Fruit fly (Drosophila melanogaster) whole organism, embryonic: ENCODE measurements around the gene Nt5b.

Experiments
- BEAF-32 ChIP-seq: fragments of 200-800 bp; sonication (Bioruptor generic); optimal IDR thresholded peaks from 3 replicates; lab custom pipeline; 2017; ENCODE audit warnings: missing biosample characterization, missing genetic modification characterization, mild to moderate bottlenecking, moderate library complexity, missing genetic modification reagents
- Bteb2 ChIP-seq: fragments of 200-800 bp; sonication (Bioruptor generic); optimal IDR thresholded peaks from 2 replicates; lab custom pipeline; 2016; ENCODE audit warnings: missing biosample characterization, missing genetic modification characterization
- CG11456 ChIP-seq: fragments of 200-800 bp; sonication (Bioruptor generic); IDR thresholded peaks from 3 replicates; pipeline ENCODE4 v1.3.6; 2022; ENCODE audit warnings: missing biosample characterization, missing genetic modification characterization
- CG11696 ChIP-seq: fragments of 200-800 bp; sonication (Bioruptor generic); IDR thresholded peaks from 2 replicates; pipeline ENCODE4 v1.3.6; 2022; ENCODE audit warnings: missing biosample characterization, missing genetic modification characterization
- CG13775 ChIP-seq: fragments of 200-800 bp; sonication (Bioruptor generic); optimal IDR thresholded peaks from 3 replicates; lab custom pipeline; 2017; ENCODE audit warnings: missing biosample characterization, mild to moderate bottlenecking, missing genetic modification characterization
- CG15073 ChIP-seq: fragments of 200-800 bp; sonication (Bioruptor generic); optimal IDR thresholded peaks from 2 replicates; lab custom pipeline; 2016; ENCODE audit warnings: missing biosample characterization, missing genetic modification characterization
- CG16779 ChIP-seq: fragments of 200-800 bp; sonication (Bioruptor generic); IDR thresholded peaks from 2 replicates; pipeline ENCODE4 v1.3.6; 2022; ENCODE audit warnings: missing biosample characterization, missing genetic modification characterization
- CG17385 ChIP-seq: fragments of 200-800 bp; sonication (Bioruptor generic); optimal IDR thresholded peaks from 3 replicates; lab custom pipeline; 2018; ENCODE audit warnings: missing biosample characterization, mild to moderate bottlenecking, missing genetic modification characterization
- CG2129 ChIP-seq: fragments of 200-800 bp; sonication (Bioruptor generic); IDR thresholded peaks from 2 replicates; pipeline ENCODE4 v1.3.6; 2022; ENCODE audit warnings: missing biosample characterization, missing genetic modification characterization; ENCODE audit not compliant: partially characterized antibody
- CG2202 ChIP-seq: fragments of 200-800 bp; sonication (Bioruptor generic); optimal IDR thresholded peaks from 2 replicates; lab custom pipeline; 2018; ENCODE audit warnings: missing biosample characterization, mild to moderate bottlenecking, missing genetic modification characterization
- CG30431 ChIP-seq: fragments of 200-800 bp; sonication (Bioruptor generic); optimal IDR thresholded peaks from 2 replicates; lab custom pipeline; 2017; ENCODE audit warnings: missing biosample characterization, missing genetic modification characterization
- CG31388 ChIP-seq: fragments of 200-800 bp; sonication (Bioruptor generic); optimal IDR thresholded peaks from 2 replicates; lab custom pipeline; 2016; ENCODE audit warnings: missing biosample characterization, missing genetic modification characterization
- CG3281 ChIP-seq: fragments of 200-800 bp; sonication (Bioruptor generic); optimal IDR thresholded peaks from 3 replicates; lab custom pipeline; 2017; ENCODE audit warnings: missing biosample characterization, mild to moderate bottlenecking, missing genetic modification characterization
- CG4854 ChIP-seq: fragments of 200-800 bp; sonication (Bioruptor generic); optimal IDR thresholded peaks from 2 replicates; lab custom pipeline; 2016; ENCODE audit warnings: missing biosample characterization, missing genetic modification characterization, inconsistent platforms
- CG6654 ChIP-seq: fragments of 200-800 bp; sonication (Bioruptor generic); optimal IDR thresholded peaks from 2 replicates; lab custom pipeline; 2017; ENCODE audit warnings: missing biosample characterization, mild to moderate bottlenecking, missing genetic modification characterization
- CG8359 ChIP-seq: fragments of 200-800 bp; sonication (Bioruptor generic); optimal IDR thresholded peaks from 2 replicates; lab custom pipeline; 2017; ENCODE audit warnings: missing biosample characterization, mild to moderate bottlenecking, missing genetic modification characterization, borderline replicate concordance
- CG9797 ChIP-seq: fragments of 200-800 bp; sonication (Bioruptor generic); optimal IDR thresholded peaks from 3 replicates; lab custom pipeline; 2018; ENCODE audit warnings: missing biosample characterization, mild to moderate bottlenecking, missing genetic modification characterization
- CG9932 ChIP-seq: fragments of 200-800 bp; sonication (Bioruptor generic); IDR thresholded peaks from 2 replicates; pipeline ENCODE4 v1.3.6; 2022; ENCODE audit warnings: missing biosample characterization, missing genetic modification characterization
- CkIIα-i1 ChIP-seq: fragments of 200-800 bp; sonication (Bioruptor generic); IDR thresholded peaks from 2 replicates; pipeline ENCODE4 v1.3.6; 2022; ENCODE audit warnings: missing biosample characterization, missing genetic modification characterization
- Dll ChIP-seq: fragments of 200-800 bp; sonication (Bioruptor generic); IDR thresholded peaks from 4 replicates; pipeline ENCODE4 v1.3.6; 2022; ENCODE audit warnings: missing biosample characterization, missing genetic modification characterization; ENCODE audit not compliant: partially characterized antibody
- Ets97D ChIP-seq: fragments of 200-800 bp; sonication (Bioruptor generic); optimal IDR thresholded peaks from 3 replicates; lab custom pipeline; 2016; ENCODE audit warnings: missing biosample characterization, missing genetic modification characterization
- HLH4C ChIP-seq: fragments of 200-800 bp; sonication (Bioruptor generic); IDR thresholded peaks from 3 replicates; pipeline ENCODE4 v1.3.6; 2022; ENCODE audit warnings: missing biosample characterization, missing genetic modification characterization; ENCODE audit not compliant: partially characterized antibody
- Hand ChIP-seq: fragments of 200-800 bp; sonication (Bioruptor generic); optimal IDR thresholded peaks from 2 replicates; lab custom pipeline; 2017; ENCODE audit warnings: mild to moderate bottlenecking, missing biosample characterization, missing genetic modification reagents, missing genetic modification characterization
- Hey ChIP-seq: fragments of 200-800 bp; sonication (Bioruptor generic); optimal IDR thresholded peaks from 3 replicates; lab custom pipeline; 2018; ENCODE audit warnings: missing biosample characterization, mild to moderate bottlenecking, missing genetic modification characterization
- Kr ChIP-seq: fragments of 200-800 bp; sonication (Bioruptor generic); optimal IDR thresholded peaks from 2 replicates; lab custom pipeline; 2017; ENCODE audit warnings: missing biosample characterization, mild to moderate bottlenecking, missing genetic modification characterization
- Ravus ChIP-seq: fragments of 200-800 bp; sonication (Bioruptor generic); IDR thresholded peaks from 2 replicates; pipeline ENCODE4 v1.3.6; 2022; ENCODE audit warnings: missing biosample characterization, missing genetic modification characterization
- Sry-β ChIP-seq: fragments of 200-800 bp; sonication (Bioruptor generic); optimal IDR thresholded peaks from 2 replicates; lab custom pipeline; 2018; ENCODE audit warnings: missing biosample characterization, mild to moderate bottlenecking, missing genetic modification characterization, moderate library complexity
- Stat92E ChIP-seq, 3 experiments: fragments of >200 bp in 2 of 3; fragments of 200-800 bp in 1 of 3; sonication (Bioruptor generic) in 1 of 3; optimal IDR thresholded peaks; 2 replicates each; lab custom pipeline; 2017 to 2019; ENCODE audit warnings: missing biosample characterization in 3 of 3, missing genetic modification characterization in 3 of 3, mild to moderate bottlenecking in 1 of 3, moderate library complexity in 1 of 3
- ash1 ChIP-seq: fragments of 200-800 bp; sonication (Bioruptor generic); optimal IDR thresholded peaks from 2 replicates; lab custom pipeline; 2018; ENCODE audit warnings: missing biosample characterization, mild to moderate bottlenecking, missing genetic modification characterization
- bbx ChIP-seq: fragments of 200-800 bp; sonication (Bioruptor generic); IDR thresholded peaks from 2 replicates; pipeline ENCODE4 v1.3.6; 2022; ENCODE audit warnings: missing biosample characterization, missing genetic modification characterization; ENCODE audit not compliant: partially characterized antibody
- chinmo ChIP-seq: fragments of 200-800 bp; sonication (Bioruptor generic); IDR thresholded peaks from 4 replicates; pipeline ENCODE4 v1.3.6; 2022; ENCODE audit warnings: missing biosample characterization, missing genetic modification characterization; ENCODE audit not compliant: partially characterized antibody
- chn ChIP-seq: fragments of 200-800 bp; sonication (Bioruptor generic); optimal IDR thresholded peaks from 2 replicates; lab custom pipeline; 2016; ENCODE audit warnings: missing biosample characterization, missing genetic modification characterization
- dimm ChIP-seq: fragments of 200-800 bp; sonication (Bioruptor generic); IDR thresholded peaks from 2 replicates; pipeline ENCODE4 v1.3.6; 2022; ENCODE audit warnings: missing biosample characterization, missing genetic modification characterization
- en ChIP-seq: fragments of 200-800 bp; sonication (Bioruptor generic); optimal IDR thresholded peaks from 2 replicates; lab custom pipeline; 2016; ENCODE audit warnings: missing biosample characterization, missing genetic modification characterization
- esg ChIP-seq: fragments of 200-800 bp; sonication (Bioruptor generic); conservative IDR thresholded peaks from 2 replicates; pipeline ENCODE4 v1.3.6; 2022; ENCODE audit warnings: missing biosample characterization, missing genetic modification characterization
- ewg ChIP-seq: fragments of 200-800 bp; sonication (Bioruptor generic); optimal IDR thresholded peaks from 3 replicates; lab custom pipeline; 2017; ENCODE audit warnings: mild to moderate bottlenecking, missing biosample characterization, missing genetic modification reagents, missing genetic modification characterization
- gce ChIP-seq: fragments of 200-800 bp; sonication (Bioruptor generic); IDR thresholded peaks from 3 replicates; pipeline ENCODE4 v1.3.6; 2022; ENCODE audit warnings: missing biosample characterization, missing genetic modification characterization
- gem ChIP-seq: fragments of 200-800 bp; sonication (Bioruptor generic); optimal IDR thresholded peaks from 2 replicates; lab custom pipeline; 2019; ENCODE audit warnings: missing biosample characterization, mild to moderate bottlenecking, missing genetic modification characterization, moderate library complexity
- nmo ChIP-seq: fragments of 200-800 bp; sonication (Bioruptor generic); optimal IDR thresholded peaks from 2 replicates; lab custom pipeline; 2018; ENCODE audit warnings: missing biosample characterization, mild to moderate bottlenecking, missing genetic modification characterization, moderate library complexity
- nom ChIP-seq: fragments of 200-800 bp; sonication (Bioruptor generic); optimal IDR thresholded peaks from 2 replicates; lab custom pipeline; 2017; ENCODE audit warnings: missing biosample characterization, missing genetic modification characterization, mild to moderate bottlenecking, moderate library complexity, missing genetic modification reagents
- peb ChIP-seq: fragments of 200-800 bp; sonication (Bioruptor generic); IDR thresholded peaks from 2 replicates; pipeline ENCODE4 v1.3.6; 2022; ENCODE audit warnings: missing biosample characterization, missing genetic modification characterization
- rib ChIP-seq: fragments of 200-800 bp; sonication (Bioruptor generic); IDR thresholded peaks from 2 replicates; pipeline ENCODE4 v1.3.6; 2022; ENCODE audit warnings: missing biosample characterization, missing genetic modification characterization
- salm ChIP-seq: fragments of 200-800 bp; sonication (Bioruptor generic); optimal IDR thresholded peaks from 2 replicates; lab custom pipeline; 2018; ENCODE audit warnings: missing biosample characterization, mild to moderate bottlenecking, missing genetic modification characterization
- schlank ChIP-seq: fragments of 200-800 bp; sonication (Bioruptor generic); optimal IDR thresholded peaks from 2 replicates; lab custom pipeline; 2018; ENCODE audit warnings: missing biosample characterization, mild to moderate bottlenecking, missing genetic modification characterization
- sima ChIP-seq: fragments of 200-800 bp; sonication (Bioruptor generic); optimal IDR thresholded peaks from 2 replicates; lab custom pipeline; 2016; ENCODE audit warnings: missing biosample characterization, missing genetic modification characterization
- toy ChIP-seq: fragments of 200-800 bp; sonication (Bioruptor generic); IDR thresholded peaks from 2 replicates; pipeline ENCODE4 v1.3.6; 2022; ENCODE audit warnings: missing biosample characterization, missing genetic modification characterization
- tup ChIP-seq: fragments of 200-800 bp; sonication (Bioruptor generic); optimal IDR thresholded peaks from 2 replicates; lab custom pipeline; 2016; ENCODE audit warnings: missing biosample characterization, mild to moderate bottlenecking, missing genetic modification characterization, moderate library complexity
- wdn ChIP-seq: fragments of 200-800 bp; sonication (Bioruptor generic); IDR thresholded peaks from 2 replicates; pipeline ENCODE4 v1.3.6; 2022; ENCODE audit warnings: missing biosample characterization, missing genetic modification characterization

The Nt5b gene

DNA sequence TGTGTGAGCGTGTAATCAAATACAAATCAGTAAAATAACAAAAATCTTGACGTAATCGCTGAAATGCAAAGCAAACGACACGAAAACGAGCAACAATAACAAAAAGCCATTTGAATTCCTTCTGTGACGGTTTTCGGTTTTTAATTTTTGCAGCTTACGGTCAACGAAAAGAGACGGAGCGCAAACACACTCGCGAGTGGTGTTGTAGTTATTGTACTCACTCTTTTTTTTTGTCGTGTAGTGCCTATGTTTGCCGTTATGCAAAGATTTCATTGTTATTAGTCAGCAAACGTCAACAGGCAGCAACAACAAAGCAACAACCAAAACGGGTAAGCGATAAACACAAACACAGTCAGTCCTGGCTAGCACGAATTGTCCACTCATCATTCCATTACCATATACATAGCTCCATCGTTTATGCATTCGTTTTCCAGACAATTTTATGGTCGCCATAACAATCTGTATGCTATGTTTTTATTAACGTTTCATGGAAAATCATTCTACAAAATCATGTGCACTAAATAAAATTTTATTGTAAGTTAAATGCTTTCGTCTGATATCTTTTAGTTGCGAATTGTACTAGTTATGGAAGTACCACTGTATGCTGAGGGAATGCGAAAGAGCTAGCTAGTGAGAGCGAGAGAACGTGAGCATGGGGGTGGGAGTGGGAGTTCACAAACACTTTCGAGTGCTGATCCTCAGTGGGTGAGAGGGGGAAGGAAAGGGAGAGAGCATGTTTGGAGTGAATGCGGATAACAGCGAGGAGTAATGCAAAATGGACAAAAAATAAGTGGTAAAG lies 42.9 kb downstream of the Nt5b start (continued):
- no peak for TF ChIP-seq Dll (GFP tag; lab: Robert Waterston, UW)
- no peak for TF ChIP-seq CG11696 (GFP tag; lab: Robert Waterston, UW)
- TF ChIP-seq CG6654, result peak; percentile 40
- TF ChIP-seq Stat92E (GFP tag; optimal IDR thresholded peaks at IDR 0.05; lab: Kevin White, UChicago), result no peak
- TF ChIP-seq BEAF-32 (GFP tag; lab: Kevin White, UChicago), result no peak
- peak; percentile 49 for TF ChIP-seq CG8359
- no peak for TF ChIP-seq Sry-β (GFP tag; lab: Kevin White, UChicago)
- no peak for TF ChIP-seq CG9797
- TF ChIP-seq CG2129 (GFP tag; lab: Robert Waterston, UW), result no peak
- no peak for TF ChIP-seq CG31388 (GFP tag; lab: Kevin White, UChicago)
- no peak for TF ChIP-seq tup (GFP tag; lab: Kevin White, UChicago)
- TF ChIP-seq gem (tag; lab: Kevin White, UChicago), result peak; percentile 81
- TF ChIP-seq nmo (GFP tag; lab: Kevin White, UChicago), result peak; percentile 66
- TF ChIP-seq Hand (GFP tag; lab: Kevin White, UChicago), result peak; percentile 77
- TF ChIP-seq ewg, result peak; percentile 36
- peak; percentile 37 for TF ChIP-seq ash1
- peak; percentile 76 for TF ChIP-seq schlank
- no peak for TF ChIP-seq Kr (GFP tag; lab: Kevin White, UChicago)
- peak; percentile 79 for TF ChIP-seq CG3281 (GFP tag; lab: Kevin White, UChicago)
- TF ChIP-seq sima (GFP tag; lab: Kevin White, UChicago), result no peak
- TF ChIP-seq CG15073, result no peak
- TF ChIP-seq salm (tag; lab: Kevin White, UChicago), result peak; percentile 52
- TF ChIP-seq gce (GFP tag; lab: Robert Waterston, UW), result no peak
- no peak for TF ChIP-seq CG16779 (GFP tag; lab: Robert Waterston, UW)
- TF ChIP-seq en (GFP tag; lab: Kevin White, UChicago), result no peak
- TF ChIP-seq CG11456, result peak; percentile 61; the same call in 2 of the 3 replicates
- TF ChIP-seq peb (GFP tag; lab: Robert Waterston, UW), result peak; percentile 72
- no peak; the same call in 1 of the 2 replicates for TF ChIP-seq wdn (GFP tag; lab: Robert Waterston, UW)
- peak; percentile 30 for TF ChIP-seq CG30431 (GFP tag; lab: Kevin White, UChicago)
- TF ChIP-seq CG13775 (GFP tag; lab: Kevin White, UChicago), result peak; percentile 5
- no peak for TF ChIP-seq dimm (GFP tag; lab: Robert Waterston, UW)
- no peak for TF ChIP-seq chinmo
- peak; percentile 45 for TF ChIP-seq nom (GFP tag; lab: Kevin White, UChicago)
- 0 out of 2 replicates have a peak, but pooled peaks have one; percentile 49 for TF ChIP-seq toy
- TF ChIP-seq CG2202 (tag; lab: Kevin White, UChicago), result no peak
- peak; percentile 19 for TF ChIP-seq CG4854 (GFP tag; lab: Kevin White, UChicago)
- peak; percentile 74 for TF ChIP-seq CG17385 (GFP tag; lab: Kevin White, UChicago)
- TF ChIP-seq bbx (GFP tag; lab: Robert Waterston, UW), result no peak
- TF ChIP-seq CkIIα-i1 (GFP tag; lab: Robert Waterston, UW), result no peak
- TF ChIP-seq chn, result peak; percentile 13
- no peak for TF ChIP-seq HLH4C (GFP tag; lab: Robert Waterston, UW)
- peak; percentile 26 for TF ChIP-seq Ets97D (GFP tag; lab: Kevin White, UChicago)
- TF ChIP-seq esg (GFP tag; lab: Robert Waterston, UW), result peak; percentile 65
- TF ChIP-seq CG9932 (GFP tag; lab: Robert Waterston, UW), result peak; percentile 90
- peak; percentile 9; the same call in 1 of the 2 replicates for TF ChIP-seq Ravus (GFP tag; lab: Robert Waterston, UW)
- peak; percentile 75 for TF ChIP-seq rib
- peak; percentile 5 for TF ChIP-seq Hey (tag; lab: Kevin White, UChicago)
- no peak for TF ChIP-seq Bteb2
